Fruit fly (Drosophila melanogaster) whole organism, embryonic: Measurements from ENCODE around the gene Kpc1.

ENCODE experiments used
- CG11093 ChIP-seq: fragments of 200-800 bp; sonication (Bioruptor generic); IDR thresholded peaks from 3 replicates; pipeline ENCODE4 v1.3.6; 2022; ENCODE audit warnings: missing biosample characterization, missing genetic modification characterization
- CG11247 ChIP-seq: fragments of 200-800 bp; sonication (Bioruptor generic); IDR thresholded peaks from 2 replicates; pipeline ENCODE4 v1.3.6; 2022; ENCODE audit warnings: missing biosample characterization, missing genetic modification characterization
- CG12769 ChIP-seq: fragments of 200-800 bp; sonication (Bioruptor generic); optimal IDR thresholded peaks from 2 replicates; lab custom pipeline; 2019; ENCODE audit warnings: missing biosample characterization, mild to moderate bottlenecking, missing genetic modification characterization, moderate library complexity
- CG13894 ChIP-seq: fragments of 200-800 bp; sonication (Bioruptor generic); optimal IDR thresholded peaks from 3 replicates; lab custom pipeline; 2018; ENCODE audit warnings: missing biosample characterization, mild to moderate bottlenecking, missing genetic modification characterization, moderate library complexity
- CG14667 ChIP-seq: fragments of 200-800 bp; sonication (Bioruptor generic); IDR thresholded peaks from 2 replicates; pipeline ENCODE4 v1.3.6; 2022; ENCODE audit warnings: missing biosample characterization, missing genetic modification characterization
- CG15479 ChIP-seq: fragments of 200-800 bp; sonication (Bioruptor generic); optimal IDR thresholded peaks from 3 replicates; lab custom pipeline; 2019; ENCODE audit warnings: missing biosample characterization, mild to moderate bottlenecking, missing genetic modification characterization, moderate library complexity
- CG15514 ChIP-seq: fragments of 200-800 bp; sonication (Bioruptor generic); optimal IDR thresholded peaks from 3 replicates; lab custom pipeline; 2017; ENCODE audit warnings: missing biosample characterization, missing genetic modification characterization, mild to moderate bottlenecking, moderate library complexity, missing genetic modification reagents
- CG16815 ChIP-seq: fragments of 200-800 bp; sonication (Bioruptor generic); optimal IDR thresholded peaks from 3 replicates; lab custom pipeline; 2017; ENCODE audit warnings: missing biosample characterization, mild to moderate bottlenecking, missing genetic modification characterization
- CG31388 ChIP-seq: fragments of 200-800 bp; sonication (Bioruptor generic); optimal IDR thresholded peaks from 2 replicates; lab custom pipeline; 2016; ENCODE audit warnings: missing biosample characterization, missing genetic modification characterization
- CG31441 ChIP-seq: fragments of 200-800 bp; sonication (Bioruptor generic); IDR thresholded peaks from 2 replicates; pipeline ENCODE4 v1.3.6; 2022; ENCODE audit warnings: missing biosample characterization, missing genetic modification characterization
- CG34422 ChIP-seq: fragments of 200-800 bp; sonication (Bioruptor generic); IDR thresholded peaks from 3 replicates; pipeline ENCODE4 v1.3.6; 2022; ENCODE audit warnings: missing biosample characterization, missing genetic modification characterization
- CG3995 ChIP-seq: fragments of 200-800 bp; sonication (Bioruptor generic); optimal IDR thresholded peaks from 3 replicates; lab custom pipeline; 2016; ENCODE audit warnings: missing biosample characterization, missing genetic modification characterization
- CG6683 ChIP-seq: fragments of 200-800 bp; sonication (Bioruptor generic); optimal IDR thresholded peaks from 2 replicates; lab custom pipeline; 2017; ENCODE audit warnings: missing biosample characterization, mild to moderate bottlenecking, missing genetic modification characterization, missing genetic modification reagents
- CG8089 ChIP-seq: fragments of 200-800 bp; sonication (Bioruptor generic); optimal IDR thresholded peaks from 3 replicates; lab custom pipeline; 2016; ENCODE audit warnings: missing biosample characterization, missing genetic modification characterization
- CG8290 ChIP-seq, 3 experiments: fragments of 200-800 bp; sonication (Bioruptor generic); optimal IDR thresholded peaks; 2 replicates each; lab custom pipeline; 2016 to 2019; ENCODE audit warnings: missing biosample characterization in 3 of 3, missing genetic modification characterization in 3 of 3, mild to moderate bottlenecking in 2 of 3, moderate library complexity in 1 of 3
- CG8478 ChIP-seq: fragments of >200 bp; optimal IDR thresholded peaks from 2 replicates; lab custom pipeline; 2018
- CG9215 ChIP-seq: fragments of 200-800 bp; sonication (Bioruptor generic); IDR thresholded peaks from 2 replicates; pipeline ENCODE4 v1.3.6; 2022; ENCODE audit warnings: missing biosample characterization, missing genetic modification characterization
- CHES-1-like ChIP-seq: fragments of 200-800 bp; sonication (Bioruptor generic); optimal IDR thresholded peaks from 2 replicates; lab custom pipeline; 2016; ENCODE audit warnings: missing biosample characterization, missing genetic modification characterization
- D19B ChIP-seq: fragments of 200-800 bp; sonication (Bioruptor generic); optimal IDR thresholded peaks from 2 replicates; lab custom pipeline; 2017; ENCODE audit warnings: missing biosample characterization, mild to moderate bottlenecking, missing genetic modification characterization
- Eip74EF ChIP-seq, 2 experiments: fragments of 200-800 bp in 1 of 2; fragments of >200 bp in 1 of 2; sonication (Bioruptor generic) in 1 of 2; optimal IDR thresholded peaks; 2 replicates each; lab custom pipeline; 2017 to 2019; ENCODE audit warnings: missing biosample characterization in 2 of 2, missing genetic modification characterization in 2 of 2, mild to moderate bottlenecking in 1 of 2, moderate library complexity in 1 of 2
- Gug ChIP-seq: fragments of 200-800 bp; sonication (Bioruptor generic); IDR thresholded peaks from 4 replicates; pipeline ENCODE4 v1.3.6; 2022; ENCODE audit warnings: missing biosample characterization, missing genetic modification characterization
- Hey ChIP-seq: fragments of 200-800 bp; sonication (Bioruptor generic); optimal IDR thresholded peaks from 3 replicates; lab custom pipeline; 2018; ENCODE audit warnings: missing biosample characterization, mild to moderate bottlenecking, missing genetic modification characterization
- HmgD ChIP-seq: fragments of 200-800 bp; sonication (Bioruptor generic); optimal IDR thresholded peaks from 3 replicates; lab custom pipeline; 2016; ENCODE audit warnings: missing biosample characterization, missing genetic modification characterization
- HmgZ ChIP-seq: fragments of 200-800 bp; sonication (Bioruptor generic); optimal IDR thresholded peaks from 2 replicates; lab custom pipeline; 2018; ENCODE audit warnings: missing biosample characterization, mild to moderate bottlenecking, missing genetic modification characterization
- Hr3 ChIP-seq: fragments of 200-800 bp; sonication (Bioruptor generic); optimal IDR thresholded peaks from 3 replicates; lab custom pipeline; 2016; ENCODE audit warnings: missing biosample characterization, missing genetic modification characterization
- Hr78 ChIP-seq, 2 experiments: fragments of 200-800 bp in 1 of 2; fragments of >200 bp in 1 of 2; sonication (Bioruptor generic) in 1 of 2; optimal IDR thresholded peaks; 2 replicates each; lab custom pipeline; 2017 to 2019; ENCODE audit warnings: missing biosample characterization in 2 of 2, missing genetic modification characterization in 2 of 2, mild to moderate bottlenecking in 1 of 2, moderate library complexity in 1 of 2
- Lhr ChIP-seq: fragments of 200-800 bp; sonication (Bioruptor generic); optimal IDR thresholded peaks from 3 replicates; lab custom pipeline; 2017; ENCODE audit warnings: mild to moderate bottlenecking, missing biosample characterization, missing genetic modification reagents, missing genetic modification characterization
- MESR4 ChIP-seq: fragments of 200-800 bp; sonication (Bioruptor generic); optimal IDR thresholded peaks from 2 replicates; lab custom pipeline; 2018; ENCODE audit warnings: missing biosample characterization, mild to moderate bottlenecking, missing genetic modification characterization, moderate library complexity
- Ravus ChIP-seq: fragments of 200-800 bp; sonication (Bioruptor generic); IDR thresholded peaks from 2 replicates; pipeline ENCODE4 v1.3.6; 2022; ENCODE audit warnings: missing biosample characterization, missing genetic modification characterization
- Rx ChIP-seq: fragments of 200-800 bp; sonication (Bioruptor generic); IDR thresholded peaks from 2 replicates; pipeline ENCODE4 v1.3.6; 2022; ENCODE audit warnings: missing biosample characterization, missing genetic modification characterization
- ab ChIP-seq: fragments of 200-800 bp; sonication (Bioruptor generic); optimal IDR thresholded peaks from 2 replicates; lab custom pipeline; 2016; ENCODE audit warnings: missing biosample characterization, missing genetic modification characterization
- amos ChIP-seq: fragments of 200-800 bp; sonication (Bioruptor generic); IDR thresholded peaks from 2 replicates; pipeline ENCODE4 v1.3.6; 2022; ENCODE audit warnings: missing biosample characterization, missing genetic modification characterization; ENCODE audit not compliant: partially characterized antibody
- bowl ChIP-seq: fragments of 200-800 bp; sonication (Bioruptor generic); IDR thresholded peaks from 2 replicates; pipeline ENCODE4 v1.3.6; 2022; ENCODE audit warnings: missing biosample characterization, missing genetic modification characterization
- cg ChIP-seq: fragments of 200-800 bp; sonication (Bioruptor generic); optimal IDR thresholded peaks from 3 replicates; lab custom pipeline; 2019; ENCODE audit warnings: missing biosample characterization, mild to moderate bottlenecking, missing genetic modification characterization, moderate library complexity
- cwo ChIP-seq: fragments of 200-800 bp; sonication (Bioruptor generic); optimal IDR thresholded peaks from 3 replicates; lab custom pipeline; 2017; ENCODE audit warnings: missing biosample characterization, missing genetic modification characterization, mild to moderate bottlenecking, moderate library complexity, missing genetic modification reagents
- danr ChIP-seq: fragments of 200-800 bp; sonication (Bioruptor generic); IDR thresholded peaks from 2 replicates; pipeline ENCODE4 v1.3.6; 2022; ENCODE audit warnings: missing biosample characterization, missing genetic modification characterization
- eyg ChIP-seq: fragments of 200-800 bp; sonication (Bioruptor generic); optimal IDR thresholded peaks from 3 replicates; lab custom pipeline; 2016; ENCODE audit warnings: missing biosample characterization, missing genetic modification characterization
- fd64A ChIP-seq: fragments of 200-800 bp; sonication (Bioruptor generic); optimal IDR thresholded peaks from 3 replicates; lab custom pipeline; 2018; ENCODE audit warnings: missing biosample characterization, mild to moderate bottlenecking, missing genetic modification characterization
- fu2 ChIP-seq: fragments of 200-800 bp; sonication (Bioruptor generic); optimal IDR thresholded peaks from 2 replicates; lab custom pipeline; 2016; ENCODE audit warnings: missing biosample characterization, missing genetic modification characterization
- grau ChIP-seq: fragments of 200-800 bp; optimal IDR thresholded peaks from 3 replicates; lab custom pipeline; 2019; ENCODE audit warnings: missing biosample characterization, mild to moderate bottlenecking, missing genetic modification characterization, moderate library complexity
- jing ChIP-seq: fragments of 200-800 bp; sonication (Bioruptor generic); optimal IDR thresholded peaks from 2 replicates; lab custom pipeline; 2018; ENCODE audit warnings: missing biosample characterization, mild to moderate bottlenecking, missing genetic modification characterization
- kni ChIP-seq: fragments of 200-800 bp; sonication (Bioruptor generic); optimal IDR thresholded peaks from 3 replicates; lab custom pipeline; 2017; ENCODE audit warnings: mild to moderate bottlenecking, missing biosample characterization, missing genetic modification reagents, missing genetic modification characterization
- lbe ChIP-seq: fragments of 200-800 bp; sonication (Bioruptor generic); optimal IDR thresholded peaks from 2 replicates; lab custom pipeline; 2016; ENCODE audit warnings: missing biosample characterization, mild to moderate bottlenecking, missing genetic modification characterization
- nerfin-1 ChIP-seq: fragments of 200-800 bp; sonication (Bioruptor generic); optimal IDR thresholded peaks from 3 replicates; lab custom pipeline; 2019; ENCODE audit warnings: missing biosample characterization, mild to moderate bottlenecking, missing genetic modification characterization, moderate library complexity
- oc ChIP-seq: fragments of 200-800 bp; sonication (Bioruptor generic); optimal IDR thresholded peaks from 2 replicates; lab custom pipeline; 2018; ENCODE audit warnings: missing biosample characterization, mild to moderate bottlenecking, missing genetic modification characterization, moderate library complexity
- ro ChIP-seq: fragments of 200-800 bp; sonication (Bioruptor generic); IDR thresholded peaks from 2 replicates; pipeline ENCODE4 v1.3.6; 2022; ENCODE audit warnings: missing biosample characterization, missing genetic modification characterization
- run ChIP-seq: fragments of 200-800 bp; sonication (Bioruptor generic); optimal IDR thresholded peaks from 3 replicates; lab custom pipeline; 2018; ENCODE audit warnings: missing biosample characterization, mild to moderate bottlenecking, missing genetic modification characterization
- schlank ChIP-seq: fragments of 200-800 bp; sonication (Bioruptor generic); optimal IDR thresholded peaks from 2 replicates; lab custom pipeline; 2018; ENCODE audit warnings: missing biosample characterization, mild to moderate bottlenecking, missing genetic modification characterization
- sd ChIP-seq: fragments of 200-800 bp; sonication (Bioruptor generic); optimal IDR thresholded peaks from 3 replicates; lab custom pipeline; 2018; ENCODE audit warnings: missing biosample characterization, mild to moderate bottlenecking, missing genetic modification characterization, moderate library complexity
- sug ChIP-seq: fragments of 200-800 bp; optimal IDR thresholded peaks from 2 replicates; lab custom pipeline; 2019; ENCODE audit warnings: missing biosample characterization, mild to moderate bottlenecking, missing genetic modification characterization, moderate library complexity
- trem ChIP-seq: fragments of 200-800 bp; optimal IDR thresholded peaks from 3 replicates; lab custom pipeline; 2019; ENCODE audit warnings: missing biosample characterization, mild to moderate bottlenecking, missing genetic modification characterization, moderate library complexity

The Kpc1 gene

DNA sequence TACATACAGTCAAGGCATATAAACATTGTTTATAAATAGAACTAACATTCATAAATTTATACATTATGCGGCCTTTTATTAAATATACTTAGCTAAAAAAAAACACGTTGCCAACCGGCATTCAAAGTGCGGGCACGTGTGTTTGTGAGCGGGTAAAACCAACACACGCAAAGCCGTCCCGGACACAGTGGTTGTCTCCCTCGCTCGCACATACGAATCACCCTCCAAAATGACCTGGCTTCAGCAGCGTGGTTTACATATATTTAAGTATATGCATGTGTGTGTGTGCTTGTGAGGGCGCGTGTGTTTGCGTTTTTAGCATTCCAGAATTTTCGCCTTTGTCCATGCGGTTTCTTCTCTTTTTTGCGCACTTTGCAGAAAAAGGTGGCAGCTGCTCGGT, 47.4 kb upstream of the Kpc1 start (continued):
- TF ChIP-seq MESR4 (no peak), schlank (tag; lab: Kevin White, UChicago) (no peak), CHES-1-like (GFP tag; lab: Kevin White, UChicago) (peak; percentile 39), CG8478 (lab: Kevin White, UChicago) (peak; percentile 88), trem (no peak), sd (tag; lab: Kevin White, UChicago) (peak; percentile 97), Gug (GFP tag; lab: Robert Waterston, UW) (no peak), CG11247 (GFP tag; lab: Robert Waterston, UW) (no peak), bowl (GFP tag; lab: Robert Waterston, UW) (no peak), Hey (tag; lab: Kevin White, UChicago) (peak; percentile 64), CG31388 (GFP tag; lab: Kevin White, UChicago) (no peak), CG16815 (GFP tag; lab: Kevin White, UChicago) (no peak), CG34422 (GFP tag; lab: Robert Waterston, UW) (peak; percentile 93), HmgZ (peak; percentile 57), Rx (GFP tag; lab: Robert Waterston, UW) (no peak), Lhr (GFP tag; lab: Kevin White, UChicago) (no peak), D19B (GFP tag; lab: Kevin White, UChicago) (no peak), grau (tag; lab: Kevin White, UChicago) (no peak), fd64A (GFP tag; lab: Kevin White, UChicago) (no peak), cg (GFP tag; lab: Kevin White, UChicago) (peak; percentile 98), CG12769 (tag; lab: Kevin White, UChicago) (peak; percentile 41), run (tag; lab: Kevin White, UChicago) (no peak), jing (GFP tag; lab: Kevin White, UChicago) (no peak), ro (no peak), Hr3 (GFP tag; lab: Kevin White, UChicago) (no peak), CG11093 (GFP tag; lab: Robert Waterston, UW) (no peak), HmgD (GFP tag; lab: Kevin White, UChicago) (no peak), cwo (GFP tag; lab: Kevin White, UChicago) (peak; percentile 81), fu2 (no peak), CG13894 (peak; percentile 10), CG31441 (GFP tag; lab: Robert Waterston, UW) (no peak), sug (no peak), Hr78 (GFP tag; optimal IDR thresholded peaks at IDR 0.05; lab: Kevin White, UChicago) (peak in 1 of 2 experiments; percentile 68), danr (GFP tag; lab: Robert Waterston, UW) (no peak), eyg (GFP tag; lab: Kevin White, UChicago) (no peak), CG15479 (peak; percentile 82), ab (GFP tag; lab: Kevin White, UChicago) (no peak), nerfin-1 (tag; lab: Kevin White, UChicago) (peak; percentile 56), amos (GFP tag; lab: Robert Waterston, UW) (peak; percentile 36; the same call in 1 of the 2 replicates), CG14667 (GFP tag; lab: Robert Waterston, UW) (no peak), Eip74EF (GFP tag; optimal IDR thresholded peaks at IDR 0.05; lab: Kevin White, UChicago) (no peak), CG6683 (GFP tag; lab: Kevin White, UChicago) (no peak), kni (GFP tag; lab: Kevin White, UChicago) (no peak), CG8290 (GFP tag; optimal IDR thresholded peaks at IDR 0.05; lab: Kevin White, UChicago) (no peak), CG8290 (tag; optimal IDR thresholded peaks at IDR 0.05; lab: Kevin White, UChicago) (peak in 1 of 2 experiments; percentile 29), lbe (GFP tag; lab: Kevin White, UChicago) (peak; percentile 30), CG3995 (GFP tag; lab: Kevin White, UChicago) (no peak), CG15514 (peak; percentile 9), CG8089 (GFP tag; lab: Kevin White, UChicago) (no peak), oc (tag; lab: Kevin White, UChicago) (peak; percentile 25), Ravus (GFP tag; lab: Robert Waterston, UW) (no peak), CG9215 (GFP tag; lab: Robert Waterston, UW) (no peak)
